5 worm cellular contexts compared by ENCODE assay signal in genomic region chrIII:10016413-10017051, ce11.
TF ChIP-seq lines count a peak whose summit lies in the region.

TSS of gene rgs-1 (minus strand) at chrIII:10016558.

TF ChIP-seq in whole organism, L1 larva, 84 proteins besides CTCF, POLR2A, EP300 and RAD21 (continues in another document):
- TF ChIP-seq grh-1 (GFP tag; IDR thresholded peaks at IDR 0.05; lab: Robert Waterston, UW) (no peak), ztf-4 (tag; optimal IDR thresholded peaks at IDR 0.05; lab: Kevin White, UChicago) (no peak), fkh-8 (tag; optimal IDR thresholded peaks at IDR 0.05; lab: Kevin White, UChicago) (peak; percentile 79), tbx-2 (tag; optimal IDR thresholded peaks at IDR 0.05; lab: Kevin White, UChicago) (peak; percentile 33), dpl-1 (GFP tag; optimal IDR thresholded peaks at IDR 0.05; lab: Kevin White, UChicago) (peak in 1 of 3 experiments; percentile 13), ceh-82 (tag; optimal IDR thresholded peaks at IDR 0.05; lab: Kevin White, UChicago) (peak; percentile 3 to 76 (median 11)), egl-13 (tag; optimal IDR thresholded peaks at IDR 0.05; lab: Kevin White, UChicago) (peak; percentile 10), efl-1 (optimal IDR thresholded peaks at IDR 0.05; lab: Kevin White, UChicago) (peak; percentile 38 to 49), efl-1 (GFP tag; optimal IDR thresholded peaks at IDR 0.05 in 1 of 2; lab: Kevin White, UChicago) (no peak), fkh-10 (GFP tag; optimal IDR thresholded peaks at IDR 0.05; lab: Kevin White, UChicago) (peak; percentile 61), unc-130 (tag; optimal IDR thresholded peaks at IDR 0.05; lab: Kevin White, UChicago) (no peak), nhr-28 (tag; optimal IDR thresholded peaks at IDR 0.05; lab: Kevin White, UChicago) (no peak), fos-1 (tag; optimal IDR thresholded peaks at IDR 0.05; lab: Kevin White, UChicago) (no peak), lin-14 (GFP tag; optimal IDR thresholded peaks at IDR 0.05; lab: Kevin White, UChicago) (peak; percentile 82), C16A3.4 (tag; optimal IDR thresholded peaks at IDR 0.05; lab: Kevin White, UChicago) (no peak), ceh-8 (GFP tag; optimal IDR thresholded peaks at IDR 0.05; lab: Kevin White, UChicago) (no peak), lin-35 (GFP tag; optimal IDR thresholded peaks at IDR 0.05; lab: Kevin White, UChicago) (peak in 1 of 2 experiments; percentile 55), isw-1 (GFP tag; IDR thresholded peaks at IDR 0.05; lab: Robert Waterston, UW) (0 out of 2 replicates have a peak, but pooled peaks have one; percentile 6)

TF ChIP-seq in whole organism, L3 larva, 47 proteins besides CTCF, POLR2A, EP300 and RAD21:
- TF ChIP-seq lin-15B (tag; optimal IDR thresholded peaks at IDR 0.05; lab: Kevin White, UChicago): peak; percentile 28
- TF ChIP-seq nfya-1 (tag; optimal IDR thresholded peaks at IDR 0.05; lab: Kevin White, UChicago; ENCODE audit: insufficient read depth): peak; percentile 77
- TF ChIP-seq snpc-4 (tag; optimal IDR thresholded peaks at IDR 0.05; lab: Kevin White, UChicago): peak; percentile 25
- peak; percentile 5 for TF ChIP-seq pha-4 (tag; optimal IDR thresholded peaks at IDR 0.05; lab: Kevin White, UChicago)
- TF ChIP-seq nhr-76 (tag; optimal IDR thresholded peaks at IDR 0.05; lab: Kevin White, UChicago): no peak
- no peak for TF ChIP-seq lin-39 (tag; optimal IDR thresholded peaks at IDR 0.05; lab: Kevin White, UChicago)
- TF ChIP-seq hmg-11 (tag; optimal IDR thresholded peaks at IDR 0.05; lab: Kevin White, UChicago): peak; percentile 79
- no peak for TF ChIP-seq nhr-11 (tag; optimal IDR thresholded peaks at IDR 0.05; lab: Kevin White, UChicago)
- no peak for TF ChIP-seq egl-5 (tag; optimal IDR thresholded peaks at IDR 0.05; lab: Kevin White, UChicago)
- TF ChIP-seq fkh-10 (GFP tag; optimal IDR thresholded peaks at IDR 0.05; lab: Kevin White, UChicago): peak; percentile 86
- peak; percentile 21 for TF ChIP-seq skn-1 (tag; optimal IDR thresholded peaks at IDR 0.05; lab: Kevin White, UChicago)

TF ChIP-seq in whole organism, early embryonic, 17 proteins besides CTCF, POLR2A, EP300 and RAD21:
- TF ChIP-seq F13C5.2 (tag; optimal IDR thresholded peaks at IDR 0.05; lab: Kevin White, UChicago) (peak; percentile 17), hmg-4 (GFP tag; optimal IDR thresholded peaks at IDR 0.05; lab: Kevin White, UChicago) (no peak)

TF ChIP-seq in whole organism, midembryonic, 9 proteins besides CTCF, POLR2A, EP300 and RAD21:
- TF ChIP-seq flt-1 (GFP tag; IDR thresholded peaks at IDR 0.05; lab: Robert Waterston, UW) (0 out of 2 replicates have a peak, but pooled peaks have one; percentile 26), T22C8.4 (GFP tag; IDR thresholded peaks at IDR 0.05; lab: Robert Waterston, UW) (no peak)

TF ChIP-seq in whole organism, young adult, 124 proteins besides CTCF, POLR2A, EP300 and RAD21:
- TF ChIP-seq madf-10 (tag; optimal IDR thresholded peaks at IDR 0.05; lab: Kevin White, UChicago): peak; percentile 32
- no peak for TF ChIP-seq Y67H2A.10 (GFP tag; conservative IDR thresholded peaks at IDR 0.05; lab: Robert Waterston, UW)
- no peak for TF ChIP-seq pha-4 (tag; optimal IDR thresholded peaks at IDR 0.05; lab: Kevin White, UChicago)
- no peak for TF ChIP-seq ceh-100 (GFP tag; IDR thresholded peaks at IDR 0.05; lab: Robert Waterston, UW)
- no peak for TF ChIP-seq egl-18 (GFP tag; IDR thresholded peaks at IDR 0.05; lab: Robert Waterston, UW)

Comparison
In these comparisons a context has a peak if more than half of its experiments do, and no peak if none do; other contexts are left out.
1. Of the 8 proteins assayed by ChIP-seq in both whole organism, young adult and whole organism, L1 larva: peak only in whole organism, young adult: none; only in whole organism, L1 larva: snpc-4; in both: none; in neither: 4; mixed calls (peak in some experiments, not most) for 3.